Worm (Caenorhabditis elegans): ENCODE results near the gene cha-1.

DNA sequence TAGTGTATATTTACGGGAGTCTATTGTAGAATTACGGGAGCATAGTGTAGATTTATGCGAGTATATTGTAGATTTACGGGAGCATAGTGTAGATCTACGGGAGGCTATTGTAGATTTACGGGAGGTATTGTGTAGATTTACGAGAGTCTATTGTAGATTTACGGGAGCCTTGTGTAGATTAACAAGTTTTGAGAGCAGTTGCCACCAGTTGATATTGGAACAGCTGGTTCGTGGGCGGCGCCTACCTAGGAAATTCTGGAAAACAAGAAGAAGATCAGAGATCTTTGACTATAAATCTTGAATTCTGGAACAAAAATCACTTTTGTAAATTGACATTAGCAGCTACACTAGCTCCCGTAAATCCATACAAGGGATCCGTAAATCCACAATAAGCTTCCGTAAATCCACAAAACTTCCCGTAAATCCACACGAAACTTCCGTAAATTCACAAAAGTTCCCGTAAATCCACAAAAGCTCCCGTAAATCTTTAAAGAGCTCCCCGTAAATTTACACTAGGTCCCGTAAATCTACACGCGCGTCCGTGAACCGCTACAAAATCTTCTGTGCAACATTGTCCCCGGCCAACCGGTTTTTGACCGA lies 28.4 kb upstream of the cha-1 start:
- TF ChIP-seq nhr-28 (tag; optimal IDR thresholded peaks at IDR 0.05) (no peak), nhr-77 (tag; optimal IDR thresholded peaks at IDR 0.05) (no peak), zag-1 (tag; optimal IDR thresholded peaks at IDR 0.05) (no peak), nhr-12 (tag; optimal IDR thresholded peaks at IDR 0.05) (no peak), ama-1 (optimal IDR thresholded peaks at IDR 0.05) (no peak), snpc-4 (tag; optimal IDR thresholded peaks at IDR 0.05) (no peak), ztf-4 (tag; optimal IDR thresholded peaks at IDR 0.05) (no peak), fos-1 (tag; optimal IDR thresholded peaks at IDR 0.05) (no peak)
